Worm (Caenorhabditis elegans) whole organism, late embryonic: Measurements from ENCODE around the gene T07C4.3.

ENCODE experiments used
- C08G9.2 ChIP-seq: sonication (generic microtip); optimal IDR thresholded peaks from 2 replicates; lab custom pipeline; 2016; ENCODE audit warnings: mild to moderate bottlenecking, missing genetic modification characterization, moderate library complexity, missing compliant biosample characterization
- F13H6.1 ChIP-seq: sonication (generic microtip); optimal IDR thresholded peaks from 2 replicates; lab custom pipeline; 2016; ENCODE audit warnings: missing genetic modification characterization, missing compliant biosample characterization
- ama-1 ChIP-seq: fragments of 150-350 bp; optimal IDR thresholded peaks from 2 replicates; lab custom pipeline; 2014
- eyg-1 ChIP-seq: sonication (generic microtip); optimal IDR thresholded peaks from 2 replicates; lab custom pipeline; 2016; ENCODE audit warnings: missing genotype, missing genetic modification characterization, missing compliant biosample characterization
- fkh-6 ChIP-seq: sonication (generic microtip); optimal IDR thresholded peaks from 2 replicates; lab custom pipeline; 2016; ENCODE audit warnings: missing genetic modification characterization, missing compliant biosample characterization
- hlh-30 ChIP-seq: sonication (generic microtip); optimal IDR thresholded peaks from 2 replicates; lab custom pipeline; 2017; ENCODE audit warnings: antibody characterized with exemption, missing genetic modification characterization, missing compliant biosample characterization; ENCODE audit not compliant: insufficient read depth
- pag-3 ChIP-seq: sonication (generic microtip); optimal IDR thresholded peaks from 2 replicates; lab custom pipeline; 2016; ENCODE audit warnings: missing compliant biosample characterization, missing genetic modification characterization, borderline replicate concordance
- pha-4 ChIP-seq: fragments of 150-350 bp; optimal IDR thresholded peaks from 2 replicates; lab custom pipeline; 2018; ENCODE audit warnings: missing biosample characterization, missing genetic modification reagents, missing genetic modification characterization
- sox-4 ChIP-seq: sonication (generic microtip); optimal IDR thresholded peaks from 2 replicates; lab custom pipeline; 2017; ENCODE audit warnings: mild to moderate bottlenecking, missing genetic modification characterization, inconsistent platforms, missing compliant biosample characterization
- tbx-2 ChIP-seq: sonication (generic microtip); optimal IDR thresholded peaks from 2 replicates; lab custom pipeline; 2016; ENCODE audit warnings: missing genetic modification characterization, missing compliant biosample characterization
- unc-86 ChIP-seq: sonication (generic microtip); optimal IDR thresholded peaks from 2 replicates; lab custom pipeline; 2016; ENCODE audit warnings: missing genetic modification characterization, missing compliant biosample characterization

DNA sequence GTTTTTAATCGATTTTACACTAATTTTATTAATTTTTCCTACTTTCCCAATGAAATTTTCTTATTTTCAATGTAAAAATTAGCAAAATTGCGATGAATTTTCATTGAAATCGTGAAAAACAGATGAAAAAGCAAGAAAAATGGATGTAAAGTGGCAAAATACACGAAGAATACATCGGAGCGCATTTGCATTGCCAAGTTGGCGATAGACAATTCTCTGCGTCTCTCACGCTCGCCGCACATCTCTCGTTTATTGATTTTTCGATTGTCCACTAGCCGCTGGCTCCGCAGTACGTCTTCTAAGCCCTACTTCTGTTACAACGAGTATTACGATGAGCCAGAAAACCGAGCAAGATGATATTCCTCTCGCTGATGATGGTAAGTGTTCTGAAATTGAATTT, 33.2 kb upstream of the T07C4.3 start, which contains the start of gene unc-69:
- no peak for TF ChIP-seq pha-4
- TF ChIP-seq unc-86 (tag; lab: Kevin White, UChicago): no peak
- TF ChIP-seq C08G9.2: no peak
- no peak for TF ChIP-seq F13H6.1 (tag; lab: Kevin White, UChicago)
- no peak for TF ChIP-seq eyg-1 (tag; lab: Kevin White, UChicago)
- TF ChIP-seq ama-1 (lab: Kevin White, UChicago): no peak
- TF ChIP-seq tbx-2: no peak
- TF ChIP-seq fkh-6 (tag; lab: Kevin White, UChicago): no peak
- TF ChIP-seq sox-4: no peak
- no peak for TF ChIP-seq pag-3 (tag; lab: Kevin White, UChicago)
- no peak for TF ChIP-seq hlh-30 (tag; lab: Kevin White, UChicago)
